Worm (Caenorhabditis elegans) whole organism, L2 larva: ENCODE results near the gene fmo-4.

ENCODE experiments used
- C34F6.9 ChIP-seq: fragments of 150-350 bp; optimal IDR thresholded peaks from 2 replicates; lab custom pipeline; 2014; ENCODE audit warnings: missing biosample characterization, missing genetic modification characterization
- F13H6.1 ChIP-seq: sonication (generic microtip); optimal IDR thresholded peaks from 2 replicates; lab custom pipeline; 2016; ENCODE audit warnings: missing genetic modification characterization, missing compliant biosample characterization
- alr-1 ChIP-seq: fragments of 150-350 bp; optimal IDR thresholded peaks from 2 replicates; lab custom pipeline; 2014; ENCODE audit warnings: missing biosample characterization, missing genetic modification characterization
- aly-2 ChIP-seq: fragments of 150-350 bp; optimal IDR thresholded peaks from 2 replicates; lab custom pipeline; 2014; ENCODE audit warnings: missing biosample characterization, missing genetic modification characterization
- blmp-1 ChIP-seq: sonication (generic microtip); optimal IDR thresholded peaks from 2 replicates; lab custom pipeline; 2017; ENCODE audit warnings: missing genetic modification characterization, mild to moderate bottlenecking, missing compliant biosample characterization, antibody characterized with exemption, moderate library complexity; ENCODE audit not compliant: insufficient read depth
- ceh-16 ChIP-seq: fragments of 150-350 bp; optimal IDR thresholded peaks from 2 replicates; lab custom pipeline; 2014; ENCODE audit warnings: missing biosample characterization, missing genetic modification characterization
- crh-2 ChIP-seq: sonication (generic microtip); optimal IDR thresholded peaks from 2 replicates; lab custom pipeline; 2017; ENCODE audit warnings: missing biosample characterization, missing genetic modification characterization
- dmd-4 ChIP-seq: sonication (generic microtip); optimal IDR thresholded peaks from 2 replicates; lab custom pipeline; 2017; ENCODE audit warnings: missing biosample characterization, missing genetic modification characterization
- egl-27 ChIP-seq: sonication (generic microtip); optimal IDR thresholded peaks from 3 replicates; lab custom pipeline; 2017; ENCODE audit warnings: missing biosample characterization, missing genetic modification reagents, missing genetic modification characterization
- elt-1 ChIP-seq: fragments of 150-350 bp; optimal IDR thresholded peaks from 2 replicates; lab custom pipeline; 2014; ENCODE audit warnings: missing biosample characterization, missing genetic modification characterization
- elt-3 ChIP-seq: sonication (generic microtip); optimal IDR thresholded peaks from 2 replicates; lab custom pipeline; 2017; ENCODE audit warnings: missing biosample characterization, missing genetic modification characterization
- fos-1 ChIP-seq: fragments of 150-350 bp; optimal IDR thresholded peaks from 2 replicates; lab custom pipeline; 2014; ENCODE audit warnings: missing biosample characterization, missing genetic modification characterization
- gmeb-1 ChIP-seq: fragments of 150-350 bp; optimal IDR thresholded peaks from 2 replicates; lab custom pipeline; 2014; ENCODE audit warnings: missing biosample characterization, missing genetic modification characterization
- lin-13 ChIP-seq: fragments of 150-350 bp; optimal IDR thresholded peaks from 2 replicates; lab custom pipeline; 2014; ENCODE audit warnings: missing biosample characterization, missing genetic modification reagents, missing genetic modification characterization
- lsy-2 ChIP-seq, 2 experiments: fragments of 150-350 bp in 1 of 2; sonication (generic microtip) in 1 of 2; optimal IDR thresholded peaks; 2 replicates each; lab custom pipeline; 2014 to 2017; ENCODE audit warnings: missing biosample characterization in 2 of 2, missing genetic modification characterization in 2 of 2
- mab-5 ChIP-seq: fragments of 150-350 bp; optimal IDR thresholded peaks from 2 replicates; lab custom pipeline; 2014; ENCODE audit warnings: missing biosample characterization, missing genetic modification characterization
- mbf-1 ChIP-seq: sonication (generic microtip); optimal IDR thresholded peaks from 2 replicates; lab custom pipeline; 2017; ENCODE audit warnings: missing biosample characterization, missing genetic modification characterization
- mdl-1 ChIP-seq, 2 experiments: fragments of 150-350 bp in 1 of 2; sonication (generic microtip) in 1 of 2; optimal IDR thresholded peaks; 2 replicates each; lab custom pipeline; 2017; ENCODE audit warnings: missing biosample characterization in 2 of 2, missing genetic modification characterization in 2 of 2
- nhr-11 ChIP-seq: fragments of 150-350 bp; optimal IDR thresholded peaks from 2 replicates; lab custom pipeline; 2014; ENCODE audit warnings: missing biosample characterization, missing genetic modification characterization
- nhr-12 ChIP-seq: fragments of 150-350 bp; optimal IDR thresholded peaks from 2 replicates; lab custom pipeline; 2014; ENCODE audit warnings: missing biosample characterization, missing genetic modification characterization
- nhr-129 ChIP-seq: fragments of 150-350 bp; optimal IDR thresholded peaks from 2 replicates; lab custom pipeline; 2014; ENCODE audit warnings: missing biosample characterization, missing genetic modification characterization
- nhr-21 ChIP-seq: fragments of 150-350 bp; optimal IDR thresholded peaks from 2 replicates; lab custom pipeline; 2014; ENCODE audit warnings: missing biosample characterization, missing genetic modification characterization
- nhr-237 ChIP-seq: fragments of 150-350 bp; optimal IDR thresholded peaks from 2 replicates; lab custom pipeline; 2014; ENCODE audit warnings: missing biosample characterization, missing genetic modification characterization
- nhr-25 ChIP-seq: fragments of 150-350 bp; sonication (generic microtip); optimal IDR thresholded peaks from 3 replicates; lab custom pipeline; 2014; ENCODE audit warnings: missing biosample characterization, missing genetic modification characterization
- nhr-6 ChIP-seq: fragments of 150-350 bp; optimal IDR thresholded peaks from 2 replicates; lab custom pipeline; 2014; ENCODE audit warnings: missing biosample characterization, missing genetic modification characterization
- sem-4 ChIP-seq: fragments of 150-350 bp; optimal IDR thresholded peaks from 2 replicates; lab custom pipeline; 2014; ENCODE audit warnings: missing biosample characterization, missing genetic modification reagents, missing genetic modification characterization
- skn-1 ChIP-seq: sonication (generic microtip); optimal IDR thresholded peaks from 2 replicates; lab custom pipeline; 2017; ENCODE audit warnings: missing biosample characterization, missing genetic modification characterization
- sma-3 ChIP-seq: sonication (generic microtip); optimal IDR thresholded peaks from 2 replicates; lab custom pipeline; 2016; ENCODE audit warnings: missing genetic modification reagents, missing genetic modification characterization, missing compliant biosample characterization
- sma-9 ChIP-seq, 2 experiments: fragments of 150-350 bp in 1 of 2; sonication (generic microtip) in 1 of 2; optimal IDR thresholded peaks; 2 replicates each; lab custom pipeline; 2014 to 2016; ENCODE audit warnings: missing genetic modification characterization in 2 of 2, mild to moderate bottlenecking in 1 of 2, missing biosample characterization in 1 of 2, missing compliant biosample characterization in 1 of 2, missing genetic modification reagents in 1 of 2, moderate library complexity in 1 of 2
- snpc-4 ChIP-seq: fragments of 150-350 bp; optimal IDR thresholded peaks from 2 replicates; lab custom pipeline; 2014; ENCODE audit warnings: missing biosample characterization, missing genetic modification characterization
- unc-39 ChIP-seq: fragments of 150-350 bp; optimal IDR thresholded peaks from 2 replicates; lab custom pipeline; 2014; ENCODE audit warnings: missing biosample characterization, missing genetic modification characterization
- unc-55 ChIP-seq: fragments of 150-350 bp; sonication (generic microtip); optimal IDR thresholded peaks from 3 replicates; lab custom pipeline; 2014; ENCODE audit warnings: missing biosample characterization, missing genetic modification reagents, missing genetic modification characterization
- unc-62 ChIP-seq: fragments of 150-350 bp; optimal IDR thresholded peaks from 2 replicates; lab custom pipeline; 2014; ENCODE audit warnings: missing biosample characterization, missing genetic modification reagents, missing genetic modification characterization
- ztf-11 ChIP-seq: sonication (generic microtip); optimal IDR thresholded peaks from 2 replicates; lab custom pipeline; 2017; ENCODE audit warnings: missing biosample characterization, missing genetic modification characterization
- ztf-4 ChIP-seq: fragments of 150-350 bp; optimal IDR thresholded peaks from 2 replicates; lab custom pipeline; 2014; ENCODE audit warnings: missing biosample characterization, missing genetic modification characterization

The fmo-4 gene

DNA sequence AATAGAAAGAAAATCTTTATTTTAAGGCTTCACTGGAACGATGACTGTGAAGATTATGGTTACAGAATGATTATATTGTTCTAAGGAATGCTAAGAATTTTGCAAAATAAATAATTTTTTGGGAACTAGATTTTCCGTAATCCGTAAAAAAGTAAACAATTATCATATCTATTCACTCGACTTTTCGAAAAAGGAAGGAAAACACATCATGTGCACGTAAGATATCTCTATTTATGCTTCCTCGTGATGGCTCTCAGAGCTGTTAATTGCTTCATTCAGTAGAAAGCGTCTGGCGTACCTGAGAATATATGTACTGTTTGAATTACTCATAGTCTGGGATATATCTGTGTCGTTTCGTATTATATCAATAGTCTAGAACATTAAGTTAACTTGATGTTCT lies 13.3 kb upstream of the fmo-4 start, which contains the start of gene srd-11:
TSS of gene srd-11 (minus strand) at position 101 of the 400 bp plus-strand sequence.
- TF ChIP-seq dmd-4 (tag; lab: Kevin White, UChicago): no peak
- TF ChIP-seq mdl-1 (tag; optimal IDR thresholded peaks at IDR 0.05; lab: Kevin White, UChicago): no peak
- no peak for TF ChIP-seq alr-1 (tag; lab: Kevin White, UChicago)
- no peak for TF ChIP-seq nhr-11 (tag; lab: Kevin White, UChicago)
- TF ChIP-seq lin-13 (GFP tag; lab: Kevin White, UChicago): no peak
- no peak for TF ChIP-seq skn-1
- TF ChIP-seq aly-2 (tag; lab: Kevin White, UChicago): no peak
- no peak for TF ChIP-seq egl-27
- no peak for TF ChIP-seq fos-1 (tag; lab: Kevin White, UChicago)
- no peak for TF ChIP-seq mbf-1 (tag; lab: Kevin White, UChicago)
- no peak for TF ChIP-seq gmeb-1 (tag; lab: Kevin White, UChicago)

DNA sequence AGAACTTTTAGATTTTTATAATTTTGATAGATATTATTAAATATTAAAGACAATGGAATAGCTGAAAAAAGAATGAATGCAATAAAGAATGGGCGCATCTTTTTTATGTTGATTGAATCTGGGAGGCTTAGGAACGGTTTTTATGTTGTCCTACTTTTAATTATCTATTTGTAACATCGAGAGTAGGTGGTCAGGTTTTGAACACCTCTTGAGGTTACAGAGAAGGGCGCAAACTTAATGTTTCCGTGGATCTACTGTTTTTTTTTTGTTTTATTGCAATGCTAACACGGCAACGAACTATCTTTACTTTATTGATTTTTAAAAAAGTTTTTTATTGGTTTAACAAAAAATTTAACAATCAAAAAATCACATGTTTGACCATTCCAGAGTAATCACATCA lies 7.4 kb upstream of the fmo-4 start, which contains the start of gene F53F4.7:
TSS of gene F53F4.7 (minus strand) at position 101 of the 400 bp plus-strand sequence.
- TF ChIP-seq mab-5 (no peak), nhr-12 (tag; lab: Kevin White, UChicago) (no peak), nhr-11 (tag; lab: Kevin White, UChicago) (no peak), alr-1 (tag; lab: Kevin White, UChicago) (no peak), aly-2 (tag; lab: Kevin White, UChicago) (no peak), unc-62 (GFP tag; lab: Kevin White, UChicago) (no peak), nhr-129 (tag; lab: Kevin White, UChicago) (no peak), unc-55 (GFP tag; lab: Kevin White, UChicago) (no peak), sem-4 (no peak), elt-3 (no peak), blmp-1 (no peak), fos-1 (tag; lab: Kevin White, UChicago) (no peak), F13H6.1 (tag; lab: Kevin White, UChicago) (no peak), dmd-4 (tag; lab: Kevin White, UChicago) (no peak)
- TF ChIP-seq, all 48 proteins: peak for 0

DNA sequence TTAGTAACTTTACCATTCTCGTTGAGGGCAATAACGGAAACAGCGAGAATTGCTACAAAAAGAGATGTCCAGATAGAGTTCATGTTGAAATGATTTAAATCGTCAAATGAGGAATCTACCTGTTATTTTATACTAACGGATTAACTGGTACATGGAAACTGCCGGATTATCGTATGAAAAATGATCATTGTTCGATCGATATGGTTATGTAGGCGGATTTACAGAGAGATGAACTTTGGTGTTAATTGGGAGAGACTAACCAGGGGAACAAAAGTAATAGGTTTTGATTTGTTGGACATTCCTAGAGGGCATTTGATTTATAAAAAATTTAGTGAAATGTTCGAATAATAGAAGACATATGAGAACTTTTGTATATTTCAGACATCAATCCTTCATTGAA lies 5.3 kb upstream of the fmo-4 start, which contains the start of gene spig-9:
TSS of gene spig-9 (minus strand) at position 101 of the 400 bp plus-strand sequence.
- TF ChIP-seq sem-4 (no peak), snpc-4 (tag; lab: Kevin White, UChicago) (no peak), C34F6.9 (tag; lab: Kevin White, UChicago) (no peak), ztf-4 (tag; lab: Kevin White, UChicago) (no peak), lsy-2 (tag; optimal IDR thresholded peaks at IDR 0.05; lab: Kevin White, UChicago) (no peak), nhr-237 (tag; lab: Kevin White, UChicago) (no peak), nhr-6 (tag; lab: Kevin White, UChicago) (no peak), alr-1 (tag; lab: Kevin White, UChicago) (no peak), nhr-21 (tag; lab: Kevin White, UChicago) (no peak), ztf-11 (tag; lab: Kevin White, UChicago) (no peak), elt-1 (no peak), ceh-16 (tag; lab: Kevin White, UChicago) (no peak)
- TF ChIP-seq, all 48 proteins: peak for 0

DNA sequence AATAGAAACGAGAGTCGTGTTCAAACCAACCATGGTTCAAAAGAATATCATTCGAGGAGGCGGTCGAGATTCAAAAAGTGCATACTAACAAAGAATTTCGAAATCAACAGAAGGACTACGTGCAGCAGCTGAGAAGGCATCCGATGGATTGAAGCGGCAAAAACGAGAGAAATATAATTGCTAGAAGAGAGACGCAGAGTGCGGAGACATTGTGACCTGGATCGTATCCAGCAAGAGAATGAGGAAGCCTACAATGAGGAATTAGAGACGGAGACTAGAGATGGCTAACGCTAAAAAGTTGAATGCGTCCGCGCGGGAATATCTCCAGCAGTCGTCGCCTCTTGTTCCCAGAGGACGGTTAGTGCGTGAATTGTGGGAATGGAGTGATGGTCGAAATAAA lies 3.3 kb upstream of the fmo-4 start:
- TF ChIP-seq nhr-21 (tag; lab: Kevin White, UChicago) (peak; percentile 20), unc-39 (tag; lab: Kevin White, UChicago) (no peak)

DNA sequence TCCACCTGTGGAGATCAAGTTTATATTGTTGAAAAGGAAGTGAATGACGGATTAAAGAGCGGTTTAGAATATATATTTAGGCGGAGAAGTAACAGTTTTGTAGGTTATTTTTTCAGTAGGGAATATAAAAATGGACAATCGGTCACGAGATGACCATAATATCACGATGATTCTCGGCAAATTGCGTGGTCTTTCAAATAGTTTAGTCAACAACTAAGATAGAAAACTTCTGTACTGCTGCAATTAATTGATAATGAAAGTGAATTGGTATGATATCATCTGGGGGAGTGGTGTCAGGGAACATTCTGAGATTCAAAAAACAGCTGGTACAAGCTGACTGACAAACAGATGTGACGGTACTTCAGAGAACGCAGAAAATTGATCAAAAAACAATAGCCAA lies 2.0 kb upstream of the fmo-4 start:
- TF ChIP-seq sma-3 (GFP tag; lab: Kevin White, UChicago) (peak; percentile 60), unc-55 (GFP tag; lab: Kevin White, UChicago) (no peak), sma-9 (GFP tag; optimal IDR thresholded peaks at IDR 0.05; lab: Kevin White, UChicago) (peak; percentile 44), sma-9 (tag; optimal IDR thresholded peaks at IDR 0.05; lab: Kevin White, UChicago) (no peak), lsy-2 (tag; optimal IDR thresholded peaks at IDR 0.05; lab: Kevin White, UChicago) (no peak), dmd-4 (tag; lab: Kevin White, UChicago) (no peak), unc-39 (tag; lab: Kevin White, UChicago) (no peak), snpc-4 (tag; lab: Kevin White, UChicago) (no peak), nhr-25 (tag; lab: Kevin White, UChicago) (peak; percentile 36), gmeb-1 (tag; lab: Kevin White, UChicago) (no peak), F13H6.1 (tag; lab: Kevin White, UChicago) (no peak), fos-1 (tag; lab: Kevin White, UChicago) (no peak), mbf-1 (tag; lab: Kevin White, UChicago) (no peak), ceh-16 (tag; lab: Kevin White, UChicago) (no peak), elt-1 (no peak), nhr-6 (tag; lab: Kevin White, UChicago) (no peak), nhr-129 (tag; lab: Kevin White, UChicago) (no peak), crh-2 (peak; percentile 15), ztf-4 (tag; lab: Kevin White, UChicago) (no peak), blmp-1 (peak; percentile 90), sem-4 (no peak), lin-13 (GFP tag; lab: Kevin White, UChicago) (no peak)
